Fruit fly (Drosophila melanogaster): ENCODE data around the gene Jon25Bii.
A peak's percentile ranks its signal among the peaks of the same experiment; 100 is the strongest.

Jon25Bii gene

dm6 chr2L:4999389-5000032 lies 46.6 kb upstream of the Jon25Bii start (continued):
- TF ChIP-seq CG9727 (GFP tag; optimal IDR thresholded peaks at IDR 0.05) (peak; percentile 67), crol (GFP tag; IDR thresholded peaks at IDR 0.05) (no peak), CG4854 (GFP tag; optimal IDR thresholded peaks at IDR 0.05) (no peak), CG9932 (GFP tag; IDR thresholded peaks at IDR 0.05) (peak; percentile 73), CG15269 (tag; optimal IDR thresholded peaks at IDR 0.05) (peak; percentile 80), cg (GFP tag; optimal IDR thresholded peaks at IDR 0.05) (no peak), Dbx (GFP tag; IDR thresholded peaks at IDR 0.05) (no peak; the same call in 1 of the 3 replicates), crp (GFP tag; optimal IDR thresholded peaks at IDR 0.05) (no peak), sima (GFP tag; optimal IDR thresholded peaks at IDR 0.05) (peak; percentile 40), btn (GFP tag; optimal IDR thresholded peaks at IDR 0.05) (peak; percentile 75), luna (GFP tag; optimal IDR thresholded peaks at IDR 0.05) (peak; percentile 46), fd96Cb (tag; optimal IDR thresholded peaks at IDR 0.05) (peak; percentile 76), CG3163 (GFP tag; optimal IDR thresholded peaks at IDR 0.05) (no peak), fru (optimal IDR thresholded peaks at IDR 0.05) (no peak), Hr51 (GFP tag; optimal IDR thresholded peaks at IDR 0.05) (peak; percentile 36 to 64), unc-4 (GFP tag; IDR thresholded peaks at IDR 0.05; ENCODE audit: partially characterized antibody) (no peak), ab (GFP tag; optimal IDR thresholded peaks at IDR 0.05) (no peak), Fer1 (GFP tag; optimal IDR thresholded peaks at IDR 0.05) (peak; percentile 41), eve (GFP tag; optimal IDR thresholded peaks at IDR 0.05) (peak in 1 of 2 experiments; percentile 61), CG16815 (GFP tag; optimal IDR thresholded peaks at IDR 0.05) (peak; percentile 62), Aef1 (GFP tag; IDR thresholded peaks at IDR 0.05) (peak; percentile 72), dpn (GFP tag; optimal IDR thresholded peaks at IDR 0.05) (peak; percentile 67 to 75), CG14965 (GFP tag; optimal IDR thresholded peaks at IDR 0.05; ENCODE audit: borderline replicate concordance) (no peak), shn (GFP tag; optimal IDR thresholded peaks at IDR 0.05) (peak; percentile 47), Spps (tag; optimal IDR thresholded peaks at IDR 0.05) (no peak), CG4360 (GFP tag; IDR thresholded peaks at IDR 0.05) (no peak), vvl (GFP tag; IDR thresholded peaks at IDR 0.05) (peak; percentile 90), Atf3 (GFP tag; optimal IDR thresholded peaks at IDR 0.05) (no peak), dimm (GFP tag; IDR thresholded peaks at IDR 0.05) (0 out of 2 replicates have a peak, but pooled peaks have one; percentile 25), trem (tag; optimal IDR thresholded peaks at IDR 0.05) (peak; percentile 24), Oli (tag; optimal IDR thresholded peaks at IDR 0.05) (peak; percentile 74), CG34224 (GFP tag; IDR thresholded peaks at IDR 0.05; ENCODE audit: partially characterized antibody) (no peak), slbo (GFP tag; IDR thresholded peaks at IDR 0.05) (peak; percentile 85), ham (GFP tag; IDR thresholded peaks at IDR 0.05) (no peak), Ravus (GFP tag; IDR thresholded peaks at IDR 0.05) (no peak; the same call in 1 of the 2 replicates), stc (GFP tag; IDR thresholded peaks at IDR 0.05) (peak; percentile 64), hkb (optimal IDR thresholded peaks at IDR 0.05) (no peak), hkb (GFP tag; IDR thresholded peaks at IDR 0.05) (peak; percentile 64), CG12071 (GFP tag; optimal IDR thresholded peaks at IDR 0.05) (peak; percentile 70), CG16813 (GFP tag; IDR thresholded peaks at IDR 0.05; ENCODE audit: partially characterized antibody) (no peak), NK7.1 (GFP tag; optimal IDR thresholded peaks at IDR 0.05) (no peak), Neu2 (GFP tag; optimal IDR thresholded peaks at IDR 0.05; ENCODE audit: borderline replicate concordance) (no peak), ase (GFP tag; IDR thresholded peaks at IDR 0.05) (peak; percentile 67), Adf1 (GFP tag; IDR thresholded peaks at IDR 0.05) (no peak), gsb-n (tag; optimal IDR thresholded peaks at IDR 0.05) (peak; percentile 56), lab (GFP tag; optimal IDR thresholded peaks at IDR 0.05) (peak; percentile 87), CG1603 (tag; optimal IDR thresholded peaks at IDR 0.05) (peak; percentile 75), CG6813 (GFP tag; optimal IDR thresholded peaks at IDR 0.05) (peak; percentile 53), twi (tag; optimal IDR thresholded peaks at IDR 0.05) (no peak), scrt (GFP tag; optimal IDR thresholded peaks at IDR 0.05) (peak; percentile 52)

All from whole organism, embryonic.